Fruit fly (Drosophila melanogaster) whole organism, embryonic: Measurements from ENCODE around the gene ec.

Experiments
- Bteb2 ChIP-seq: fragments of 200-800 bp; sonication (Bioruptor generic); optimal IDR thresholded peaks from 2 replicates; lab custom pipeline; 2016; ENCODE audit warnings: missing biosample characterization, missing genetic modification characterization
- CG10209 ChIP-seq: fragments of 200-800 bp; sonication (Bioruptor generic); optimal IDR thresholded peaks from 3 replicates; lab custom pipeline; 2017; ENCODE audit warnings: missing biosample characterization, mild to moderate bottlenecking, missing genetic modification characterization, missing genetic modification reagents
- CG11085 ChIP-seq: fragments of 200-800 bp; sonication (Bioruptor generic); IDR thresholded peaks from 2 replicates; pipeline ENCODE4 v1.3.6; 2022; ENCODE audit warnings: missing biosample characterization, missing genetic modification characterization
- CG13287 ChIP-seq: fragments of 200-800 bp; sonication (Bioruptor generic); IDR thresholded peaks from 2 replicates; pipeline ENCODE4 v1.3.6; 2022; ENCODE audit warnings: missing biosample characterization, missing genetic modification characterization; ENCODE audit not compliant: partially characterized antibody
- CG13624 ChIP-seq: fragments of 200-800 bp; sonication (Bioruptor generic); optimal IDR thresholded peaks from 2 replicates; lab custom pipeline; 2016; ENCODE audit warnings: missing biosample characterization, missing genetic modification characterization
- CG17612 ChIP-seq: fragments of 200-800 bp; sonication (Bioruptor generic); IDR thresholded peaks from 2 replicates; pipeline ENCODE4 v1.3.6; 2022; ENCODE audit warnings: missing biosample characterization, missing genetic modification characterization
- CG18262 ChIP-seq: fragments of 200-800 bp; optimal IDR thresholded peaks from 3 replicates; lab custom pipeline; 2019; ENCODE audit warnings: missing biosample characterization, mild to moderate bottlenecking, missing genetic modification characterization, moderate library complexity
- CG2678 ChIP-seq: fragments of 200-800 bp; sonication (Bioruptor generic); optimal IDR thresholded peaks from 3 replicates; lab custom pipeline; 2019; ENCODE audit warnings: missing biosample characterization, mild to moderate bottlenecking, missing genetic modification characterization, moderate library complexity
- CG2889 ChIP-seq: fragments of 200-800 bp; sonication (Bioruptor generic); IDR thresholded peaks from 3 replicates; pipeline ENCODE4 v1.3.6; 2022; ENCODE audit warnings: missing biosample characterization, missing genetic modification characterization
- CG31224 ChIP-seq: fragments of 200-800 bp; sonication (Bioruptor generic); IDR thresholded peaks from 2 replicates; pipeline ENCODE4 v1.3.6; 2022; ENCODE audit warnings: missing biosample characterization, missing genetic modification characterization
- CG3847 ChIP-seq: fragments of 200-800 bp; sonication (Bioruptor generic); IDR thresholded peaks from 2 replicates; pipeline ENCODE4 v1.3.6; 2022; ENCODE audit warnings: missing biosample characterization, missing genetic modification characterization
- CG4328 ChIP-seq: fragments of 200-800 bp; sonication (Bioruptor generic); optimal IDR thresholded peaks from 3 replicates; lab custom pipeline; 2017; ENCODE audit warnings: missing biosample characterization, missing genetic modification reagents, missing genetic modification characterization
- CG43689 ChIP-seq: fragments of 200-800 bp; sonication (Bioruptor generic); IDR thresholded peaks from 2 replicates; pipeline ENCODE4 v1.3.6; 2022; ENCODE audit warnings: missing biosample characterization, missing genetic modification characterization
- CG4617 ChIP-seq: fragments of 200-800 bp; sonication (Bioruptor generic); optimal IDR thresholded peaks from 3 replicates; lab custom pipeline; 2016; ENCODE audit warnings: missing biosample characterization, missing genetic modification characterization, borderline replicate concordance
- CG4854 ChIP-seq: fragments of 200-800 bp; sonication (Bioruptor generic); optimal IDR thresholded peaks from 2 replicates; lab custom pipeline; 2016; ENCODE audit warnings: missing biosample characterization, missing genetic modification characterization, inconsistent platforms
- CG6813 ChIP-seq: fragments of 200-800 bp; sonication (Bioruptor generic); optimal IDR thresholded peaks from 2 replicates; lab custom pipeline; 2017; ENCODE audit warnings: missing biosample characterization, missing genetic modification characterization, mild to moderate bottlenecking, moderate library complexity, missing genetic modification reagents
- CG7745 ChIP-seq: fragments of 200-800 bp; sonication (Bioruptor generic); optimal IDR thresholded peaks from 2 replicates; lab custom pipeline; 2018; ENCODE audit warnings: missing biosample characterization, mild to moderate bottlenecking, missing genetic modification characterization, moderate library complexity
- CG8478 ChIP-seq: fragments of >200 bp; optimal IDR thresholded peaks from 2 replicates; lab custom pipeline; 2018
- D19A ChIP-seq: fragments of 200-800 bp; optimal IDR thresholded peaks from 3 replicates; lab custom pipeline; 2019; ENCODE audit warnings: missing biosample characterization, mild to moderate bottlenecking, missing genetic modification characterization, moderate library complexity
- Dp ChIP-seq: fragments of 200-800 bp; sonication (Bioruptor generic); optimal IDR thresholded peaks from 2 replicates; lab custom pipeline; 2018; ENCODE audit warnings: missing biosample characterization, mild to moderate bottlenecking, missing genetic modification characterization, moderate library complexity
- Dref ChIP-seq: fragments of 200-800 bp; sonication (Bioruptor generic); IDR thresholded peaks from 2 replicates; pipeline ENCODE4 v1.3.6; 2022; ENCODE audit warnings: missing biosample characterization, missing genetic modification characterization
- Hand ChIP-seq: fragments of 200-800 bp; sonication (Bioruptor generic); optimal IDR thresholded peaks from 2 replicates; lab custom pipeline; 2017; ENCODE audit warnings: mild to moderate bottlenecking, missing biosample characterization, missing genetic modification reagents, missing genetic modification characterization
- MESR4 ChIP-seq: fragments of 200-800 bp; sonication (Bioruptor generic); optimal IDR thresholded peaks from 2 replicates; lab custom pipeline; 2018; ENCODE audit warnings: missing biosample characterization, mild to moderate bottlenecking, missing genetic modification characterization, moderate library complexity
- Sox102F ChIP-seq: fragments of 200-800 bp; sonication (Bioruptor generic); optimal IDR thresholded peaks from 2 replicates; lab custom pipeline; 2018; ENCODE audit warnings: missing biosample characterization, mild to moderate bottlenecking, missing genetic modification characterization, moderate library complexity
- Sry-β ChIP-seq: fragments of 200-800 bp; sonication (Bioruptor generic); optimal IDR thresholded peaks from 2 replicates; lab custom pipeline; 2018; ENCODE audit warnings: missing biosample characterization, mild to moderate bottlenecking, missing genetic modification characterization, moderate library complexity
- Stat92E ChIP-seq, 3 experiments: fragments of >200 bp in 2 of 3; fragments of 200-800 bp in 1 of 3; sonication (Bioruptor generic) in 1 of 3; optimal IDR thresholded peaks; 2 replicates each; lab custom pipeline; 2017 to 2019; ENCODE audit warnings: missing biosample characterization in 3 of 3, missing genetic modification characterization in 3 of 3, mild to moderate bottlenecking in 1 of 3, moderate library complexity in 1 of 3
- da ChIP-seq: fragments of 200-800 bp; sonication (Bioruptor generic); optimal IDR thresholded peaks from 2 replicates; lab custom pipeline; 2016; ENCODE audit warnings: missing biosample characterization, missing genetic modification characterization
- dpn ChIP-seq, 2 experiments: fragments of 200-800 bp; sonication (Bioruptor generic); optimal IDR thresholded peaks; 3 replicates each; lab custom pipeline; 2016; ENCODE audit warnings: missing biosample characterization in 2 of 2, missing genetic modification characterization in 2 of 2
- esg ChIP-seq: fragments of 200-800 bp; sonication (Bioruptor generic); conservative IDR thresholded peaks from 2 replicates; pipeline ENCODE4 v1.3.6; 2022; ENCODE audit warnings: missing biosample characterization, missing genetic modification characterization
- ewg ChIP-seq: fragments of 200-800 bp; sonication (Bioruptor generic); optimal IDR thresholded peaks from 3 replicates; lab custom pipeline; 2017; ENCODE audit warnings: mild to moderate bottlenecking, missing biosample characterization, missing genetic modification reagents, missing genetic modification characterization
- fd3F ChIP-seq: fragments of 200-800 bp; sonication (Bioruptor generic); optimal IDR thresholded peaks from 2 replicates; lab custom pipeline; 2018; ENCODE audit warnings: missing biosample characterization, mild to moderate bottlenecking, missing genetic modification characterization, moderate library complexity
- fru ChIP-seq: fragments of >200 bp; optimal IDR thresholded peaks from 2 replicates; lab custom pipeline; 2017
- ftz-f1 ChIP-seq: fragments of 200-800 bp; sonication (Bioruptor generic); optimal IDR thresholded peaks from 2 replicates; lab custom pipeline; 2016; ENCODE audit warnings: missing biosample characterization, missing genetic modification characterization
- fu2 ChIP-seq: fragments of 200-800 bp; sonication (Bioruptor generic); optimal IDR thresholded peaks from 2 replicates; lab custom pipeline; 2016; ENCODE audit warnings: missing biosample characterization, missing genetic modification characterization
- gfzf ChIP-seq: fragments of 200-800 bp; sonication (Bioruptor generic); optimal IDR thresholded peaks from 2 replicates; lab custom pipeline; 2016; ENCODE audit warnings: missing biosample characterization, mild to moderate bottlenecking, missing genetic modification characterization, moderate library complexity
- gsb ChIP-seq: fragments of 200-800 bp; sonication (Bioruptor generic); IDR thresholded peaks from 2 replicates; pipeline ENCODE4 v1.3.6; 2022; ENCODE audit warnings: missing biosample characterization, missing genetic modification characterization
- h ChIP-seq: fragments of >200 bp; optimal IDR thresholded peaks from 2 replicates; lab custom pipeline; 2017
- ken ChIP-seq: fragments of 200-800 bp; sonication (Bioruptor generic); IDR thresholded peaks from 3 replicates; pipeline ENCODE4 v1.3.6; 2022; ENCODE audit warnings: missing biosample characterization, missing genetic modification characterization
- lilli ChIP-seq: fragments of 200-800 bp; sonication (Bioruptor generic); optimal IDR thresholded peaks from 3 replicates; lab custom pipeline; 2016; ENCODE audit warnings: missing biosample characterization, missing genetic modification characterization
- mirr ChIP-seq: fragments of 200-800 bp; sonication (Bioruptor generic); optimal IDR thresholded peaks from 3 replicates; lab custom pipeline; 2018; ENCODE audit warnings: missing biosample characterization, mild to moderate bottlenecking, missing genetic modification characterization
- nmo ChIP-seq: fragments of 200-800 bp; sonication (Bioruptor generic); optimal IDR thresholded peaks from 2 replicates; lab custom pipeline; 2018; ENCODE audit warnings: missing biosample characterization, mild to moderate bottlenecking, missing genetic modification characterization, moderate library complexity
- oc ChIP-seq: fragments of 200-800 bp; sonication (Bioruptor generic); optimal IDR thresholded peaks from 2 replicates; lab custom pipeline; 2018; ENCODE audit warnings: missing biosample characterization, mild to moderate bottlenecking, missing genetic modification characterization, moderate library complexity
- odd ChIP-seq: fragments of 200-800 bp; sonication (Bioruptor generic); optimal IDR thresholded peaks from 2 replicates; lab custom pipeline; 2017; ENCODE audit warnings: missing biosample characterization, mild to moderate bottlenecking, missing genetic modification characterization
- onecut ChIP-seq: fragments of 200-800 bp; sonication (Bioruptor generic); IDR thresholded peaks from 2 replicates; pipeline ENCODE4 v1.3.6; 2022; ENCODE audit warnings: missing biosample characterization, missing genetic modification characterization
- p53 ChIP-seq: fragments of 200-800 bp; sonication (Bioruptor generic); optimal IDR thresholded peaks from 2 replicates; lab custom pipeline; 2016; ENCODE audit warnings: missing biosample characterization, missing genetic modification characterization
- peb ChIP-seq: fragments of 200-800 bp; sonication (Bioruptor generic); IDR thresholded peaks from 2 replicates; pipeline ENCODE4 v1.3.6; 2022; ENCODE audit warnings: missing biosample characterization, missing genetic modification characterization
- slou ChIP-seq: fragments of 200-800 bp; sonication (Bioruptor generic); optimal IDR thresholded peaks from 3 replicates; lab custom pipeline; 2016; ENCODE audit warnings: missing biosample characterization, missing genetic modification characterization
- sob ChIP-seq: fragments of 200-800 bp; sonication (Bioruptor generic); IDR thresholded peaks from 2 replicates; pipeline ENCODE4 v1.3.6; 2022; ENCODE audit warnings: missing biosample characterization, missing genetic modification characterization
- ssp ChIP-seq: fragments of 200-800 bp; sonication (Bioruptor generic); IDR thresholded peaks from 2 replicates; pipeline ENCODE4 v1.3.6; 2022; ENCODE audit warnings: missing biosample characterization, missing genetic modification characterization
- unpg ChIP-seq: fragments of 200-800 bp; sonication (Bioruptor generic); optimal IDR thresholded peaks from 3 replicates; lab custom pipeline; 2018; ENCODE audit warnings: missing biosample characterization, mild to moderate bottlenecking, missing genetic modification characterization, moderate library complexity
- vnd ChIP-seq: fragments of 200-800 bp; sonication (Bioruptor generic); IDR thresholded peaks from 3 replicates; pipeline ENCODE4 v1.3.6; 2022; ENCODE audit warnings: missing biosample characterization, missing genetic modification characterization; ENCODE audit not compliant: partially characterized antibody

The ec gene

dm6 chrX:3779686-3780407 lies 31.7 kb upstream of the ec start (continued):
- TF ChIP-seq Sry-β (GFP tag; lab: Kevin White, UChicago) (peak; percentile 65), ssp (GFP tag; lab: Robert Waterston, UW) (no peak), lilli (peak; percentile 13), CG2678 (no peak), p53 (GFP tag; lab: Kevin White, UChicago) (peak; percentile 29), esg (GFP tag; lab: Robert Waterston, UW) (no peak), da (GFP tag; lab: Kevin White, UChicago) (peak; percentile 68), CG31224 (0 out of 2 replicates have a peak, but pooled peaks have one; percentile 9), CG17612 (GFP tag; lab: Robert Waterston, UW) (no peak), ken (GFP tag; lab: Robert Waterston, UW) (no peak), CG2889 (no peak), slou (GFP tag; lab: Kevin White, UChicago) (no peak), CG6813 (GFP tag; lab: Kevin White, UChicago) (no peak), oc (tag; lab: Kevin White, UChicago) (no peak), vnd (GFP tag; lab: Robert Waterston, UW) (no peak), fru (lab: Kevin White, UChicago) (peak; percentile 48), Sox102F (GFP tag; lab: Kevin White, UChicago) (no peak), CG13287 (no peak; the same call in 1 of the 2 replicates), CG4854 (no peak), CG43689 (GFP tag; lab: Robert Waterston, UW) (no peak), CG3847 (GFP tag; lab: Robert Waterston, UW) (no peak), nmo (GFP tag; lab: Kevin White, UChicago) (no peak), dpn (GFP tag; optimal IDR thresholded peaks at IDR 0.05; lab: Kevin White, UChicago) (peak in 1 of 2 experiments; percentile 24), unpg (GFP tag; lab: Kevin White, UChicago) (no peak), CG8478 (lab: Kevin White, UChicago) (no peak), gsb (no peak), peb (no peak), Bteb2 (GFP tag; lab: Kevin White, UChicago) (no peak), CG18262 (tag; lab: Kevin White, UChicago) (no peak), CG7745 (no peak), CG11085 (GFP tag; lab: Robert Waterston, UW) (no peak), Dref (GFP tag; lab: Robert Waterston, UW) (no peak), odd (no peak), fd3F (no peak), CG4617 (GFP tag; lab: Kevin White, UChicago) (no peak), ftz-f1 (GFP tag; lab: Kevin White, UChicago) (peak; percentile 17), Hand (GFP tag; lab: Kevin White, UChicago) (no peak), CG13624 (GFP tag; lab: Kevin White, UChicago) (peak; percentile 27), CG10209 (GFP tag; lab: Kevin White, UChicago) (no peak), Dp (no peak), ewg (GFP tag; lab: Kevin White, UChicago) (no peak), fu2 (GFP tag; lab: Kevin White, UChicago) (no peak), h (no peak), MESR4 (GFP tag; lab: Kevin White, UChicago) (no peak), D19A (tag; lab: Kevin White, UChicago) (peak; percentile 7), Stat92E (GFP tag; optimal IDR thresholded peaks at IDR 0.05; lab: Kevin White, UChicago) (no peak), CG4328 (no peak), onecut (GFP tag; lab: Robert Waterston, UW) (0 out of 2 replicates have a peak, but pooled peaks have one; percentile 21), mirr (GFP tag; lab: Kevin White, UChicago) (peak; percentile 32), gfzf (GFP tag; lab: Kevin White, UChicago) (no peak), sob (GFP tag; lab: Robert Waterston, UW) (no peak)
